Fruit fly (Drosophila melanogaster): ENCODE measurements around the gene CBP.

The CBP gene

dm6 chrX:7333298-7333743 lies 3.8 kb upstream of the CBP start:
- TF ChIP-seq D1 (tag; optimal IDR thresholded peaks at IDR 0.05) (no peak), Ets98B (GFP tag; IDR thresholded peaks at IDR 0.05) (no peak), CG9948 (tag; optimal IDR thresholded peaks at IDR 0.05) (no peak), CG32121 (GFP tag; IDR thresholded peaks at IDR 0.05) (no peak), fd96Ca (GFP tag; IDR thresholded peaks at IDR 0.05) (no peak), CG34367 (tag; optimal IDR thresholded peaks at IDR 0.05) (no peak), CG15710 (tag; optimal IDR thresholded peaks at IDR 0.05) (no peak), CG14655 (GFP tag; optimal IDR thresholded peaks at IDR 0.05) (no peak), EcR (GFP tag; optimal IDR thresholded peaks at IDR 0.05) (no peak), CG8301 (tag; optimal IDR thresholded peaks at IDR 0.05) (no peak), gl (tag; optimal IDR thresholded peaks at IDR 0.05) (no peak)

- TF ChIP-seq CG8301 (tag; optimal IDR thresholded peaks at IDR 0.05) = peak; percentile 67
- no peak for TF ChIP-seq Ets98B (GFP tag; IDR thresholded peaks at IDR 0.05)
- TF ChIP-seq CG34367 (tag; optimal IDR thresholded peaks at IDR 0.05) = peak; percentile 69
- TF ChIP-seq Pif1A (GFP tag; optimal IDR thresholded peaks at IDR 0.05) = peak; percentile 77
- TF ChIP-seq CG12605 (GFP tag; IDR thresholded peaks at IDR 0.05) = no peak
- 0 out of 3 replicates have a peak, but pooled peaks have one; percentile 20 for TF ChIP-seq fd96Ca (GFP tag; IDR thresholded peaks at IDR 0.05)
- TF ChIP-seq rn (GFP tag; IDR thresholded peaks at IDR 0.05) = peak; percentile 38; the same call in 1 of the 2 replicates
- peak; percentile 77 for TF ChIP-seq D1 (tag; optimal IDR thresholded peaks at IDR 0.05)
- peak; percentile 83 for TF ChIP-seq CG9948 (tag; optimal IDR thresholded peaks at IDR 0.05)
- peak; percentile 85 for TF ChIP-seq CG15710 (tag; optimal IDR thresholded peaks at IDR 0.05)
- peak; percentile 44 for TF ChIP-seq gl (tag; optimal IDR thresholded peaks at IDR 0.05)
- TF ChIP-seq CG14655 (GFP tag; optimal IDR thresholded peaks at IDR 0.05) = peak; percentile 85
- peak; percentile 76 for TF ChIP-seq Pif1B (GFP tag; optimal IDR thresholded peaks at IDR 0.05)
- peak; percentile 53; the same call in 1 of the 3 replicates for TF ChIP-seq CG4496 (GFP tag; IDR thresholded peaks at IDR 0.05)
- TF ChIP-seq CG8159 (tag; optimal IDR thresholded peaks at IDR 0.05) = peak; percentile 88
- TF ChIP-seq Snoo (tag; optimal IDR thresholded peaks at IDR 0.05) = peak; percentile 32
- no peak for TF ChIP-seq CG32121 (GFP tag; IDR thresholded peaks at IDR 0.05)
- TF ChIP-seq CG10348 (GFP tag; IDR thresholded peaks at IDR 0.05) = no peak
- TF ChIP-seq EcR (GFP tag; optimal IDR thresholded peaks at IDR 0.05) = peak; percentile 11
- TF ChIP-seq CG13204 (GFP tag; optimal IDR thresholded peaks at IDR 0.05) = no peak
- peak; percentile 86 for TF ChIP-seq CG17806 (tag; optimal IDR thresholded peaks at IDR 0.05)
Measured at dm6 chrX:7333858-7334800, 3.0 kb upstream of the CBP start.

dm6 chrX:7334801-7335176 lies 2.4 kb upstream of the CBP start:
- peak; percentile 79 for TF ChIP-seq CG17806 (tag; optimal IDR thresholded peaks at IDR 0.05)
- peak; percentile 72 for TF ChIP-seq CG8301 (tag; optimal IDR thresholded peaks at IDR 0.05)
- peak; percentile 18; the same call in 1 of the 2 replicates for TF ChIP-seq Ets98B (GFP tag; IDR thresholded peaks at IDR 0.05)
- TF ChIP-seq CG8159 (tag; optimal IDR thresholded peaks at IDR 0.05) = peak; percentile 86
- no peak for TF ChIP-seq gl (tag; optimal IDR thresholded peaks at IDR 0.05)
- peak; percentile 79 for TF ChIP-seq CG15710 (tag; optimal IDR thresholded peaks at IDR 0.05)
- TF ChIP-seq CG9948 (tag; optimal IDR thresholded peaks at IDR 0.05) = peak; percentile 79
- TF ChIP-seq CG10348 (GFP tag; IDR thresholded peaks at IDR 0.05) = 0 out of 2 replicates have a peak, but pooled peaks have one; percentile 9
- TF ChIP-seq CG4496 (GFP tag; IDR thresholded peaks at IDR 0.05) = peak; percentile 48; the same call in 2 of the 3 replicates
- peak; percentile 60 for TF ChIP-seq CG34367 (tag; optimal IDR thresholded peaks at IDR 0.05)
- TF ChIP-seq CG32121 (GFP tag; IDR thresholded peaks at IDR 0.05) = no peak
- no peak for TF ChIP-seq EcR (GFP tag; optimal IDR thresholded peaks at IDR 0.05)
- no peak; the same call in 1 of the 2 replicates for TF ChIP-seq rn (GFP tag; IDR thresholded peaks at IDR 0.05)
- TF ChIP-seq Pif1B (GFP tag; optimal IDR thresholded peaks at IDR 0.05) = no peak
- TF ChIP-seq CG12605 (GFP tag; IDR thresholded peaks at IDR 0.05) = no peak
- TF ChIP-seq Pif1A (GFP tag; optimal IDR thresholded peaks at IDR 0.05) = peak; percentile 9
- TF ChIP-seq D1 (tag; optimal IDR thresholded peaks at IDR 0.05) = peak; percentile 59
- peak; percentile 23 for TF ChIP-seq Snoo (tag; optimal IDR thresholded peaks at IDR 0.05)
- peak; percentile 85 for TF ChIP-seq CG14655 (GFP tag; optimal IDR thresholded peaks at IDR 0.05)
- no peak for TF ChIP-seq fd96Ca (GFP tag; IDR thresholded peaks at IDR 0.05)
- peak; percentile 76 for TF ChIP-seq CG13204 (GFP tag; optimal IDR thresholded peaks at IDR 0.05)

- TF ChIP-seq Snoo (tag; optimal IDR thresholded peaks at IDR 0.05) (peak; percentile 82), CG32121 (GFP tag; IDR thresholded peaks at IDR 0.05) (no peak; the same call in 1 of the 2 replicates), CG4496 (GFP tag; IDR thresholded peaks at IDR 0.05) (peak; percentile 68; the same call in 1 of the 3 replicates), CG14655 (GFP tag; optimal IDR thresholded peaks at IDR 0.05) (peak; percentile 64), CG12605 (GFP tag; IDR thresholded peaks at IDR 0.05) (no peak), CG34367 (tag; optimal IDR thresholded peaks at IDR 0.05) (peak; percentile 73), Ets98B (GFP tag; IDR thresholded peaks at IDR 0.05) (peak; percentile 35), gl (tag; optimal IDR thresholded peaks at IDR 0.05) (peak; percentile 37), CG10348 (GFP tag; IDR thresholded peaks at IDR 0.05) (no peak), CG8159 (tag; optimal IDR thresholded peaks at IDR 0.05) (peak; percentile 73), Pif1A (GFP tag; optimal IDR thresholded peaks at IDR 0.05) (peak; percentile 84), fd96Ca (GFP tag; IDR thresholded peaks at IDR 0.05) (no peak), CG15710 (tag; optimal IDR thresholded peaks at IDR 0.05) (peak; percentile 80), CG9948 (tag; optimal IDR thresholded peaks at IDR 0.05) (peak; percentile 62), EcR (GFP tag; optimal IDR thresholded peaks at IDR 0.05) (peak; percentile 95), CG8301 (tag; optimal IDR thresholded peaks at IDR 0.05) (peak; percentile 74), Pif1B (GFP tag; optimal IDR thresholded peaks at IDR 0.05) (peak; percentile 59), rn (GFP tag; IDR thresholded peaks at IDR 0.05) (no peak), CG17806 (tag; optimal IDR thresholded peaks at IDR 0.05) (peak; percentile 72), D1 (tag; optimal IDR thresholded peaks at IDR 0.05) (no peak), CG13204 (GFP tag; optimal IDR thresholded peaks at IDR 0.05) (peak; percentile 42)
Measured at dm6 chrX:7335524-7335991, 1.6 kb upstream of the CBP start.
